Worm (Caenorhabditis elegans) whole organism, midembryonic: ENCODE results near the gene sre-11.

ENCODE experiments used
- T22C8.4 ChIP-seq: fragments of 200-800 bp; sonication (Bioruptor generic); IDR thresholded peaks from 2 replicates; pipeline ENCODE4 v1.3.6; 2022; ENCODE audit warnings: missing genetic modification characterization, missing compliant biosample characterization
- cog-1 ChIP-seq: sonication (generic microtip); optimal IDR thresholded peaks from 2 replicates; lab custom pipeline; 2016; ENCODE audit warnings: missing genetic modification characterization, missing compliant biosample characterization
- flt-1 ChIP-seq: fragments of 200-800 bp; sonication (Bioruptor generic); IDR thresholded peaks from 2 replicates; pipeline ENCODE4 v1.3.6; 2022; ENCODE audit warnings: missing genetic modification characterization, missing compliant biosample characterization
- klf-2 ChIP-seq: fragments of 200-800 bp; sonication (Bioruptor generic); conservative IDR thresholded peaks from 2 replicates; pipeline ENCODE4 v1.3.6; 2022; ENCODE audit warnings: missing genetic modification reagents, missing genetic modification characterization, missing compliant biosample characterization
- med-1 ChIP-seq: sonication (generic microtip); optimal IDR thresholded peaks from 2 replicates; lab custom pipeline; 2017; ENCODE audit warnings: missing genetic modification characterization, mild to moderate bottlenecking, missing compliant biosample characterization, antibody characterized with exemption, missing genetic modification reagents; ENCODE audit not compliant: insufficient read depth
- ref-1 ChIP-seq: fragments of 200-800 bp; sonication (Bioruptor generic); conservative IDR thresholded peaks from 2 replicates; pipeline ENCODE4 v1.3.6; 2022; ENCODE audit warnings: missing genetic modification reagents, missing genetic modification characterization, missing compliant biosample characterization
- tab-1 ChIP-seq: fragments of 200-800 bp; sonication (Bioruptor generic); IDR thresholded peaks from 2 replicates; pipeline ENCODE4 v1.3.6; 2022; ENCODE audit warnings: missing genetic modification characterization, missing compliant biosample characterization
- ztf-23 ChIP-seq: fragments of 200-800 bp; sonication (Bioruptor generic); IDR thresholded peaks from 2 replicates; pipeline ENCODE4 v1.3.6; 2022; ENCODE audit warnings: missing genetic modification reagents, missing genetic modification characterization, missing compliant biosample characterization
- ztf-29 ChIP-seq: fragments of 200-800 bp; sonication (Bioruptor generic); IDR thresholded peaks from 2 replicates; pipeline ENCODE4 v1.3.6; 2022; ENCODE audit warnings: missing genetic modification reagents, missing genetic modification characterization, missing compliant biosample characterization

DNA sequence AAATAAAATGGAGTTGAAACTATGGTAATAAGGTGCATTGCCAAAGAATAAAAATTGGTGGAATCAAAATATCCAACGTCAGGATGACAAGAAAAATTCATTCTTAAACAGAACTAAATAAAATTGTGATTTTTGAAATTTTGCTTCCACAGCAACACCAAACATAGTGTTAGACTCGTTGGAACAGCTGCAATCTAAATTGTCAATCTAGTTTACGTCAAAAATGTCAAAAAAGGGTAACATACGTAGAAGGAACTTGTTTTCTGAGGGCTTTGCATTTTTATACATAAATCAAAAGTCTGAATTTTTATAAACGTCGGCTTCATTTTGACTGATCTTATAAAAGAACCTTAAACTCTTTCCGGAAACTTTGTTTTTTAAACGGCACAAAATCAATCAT is 30.2 kb downstream of the sre-11 start, which contains the start of gene srh-200:
- TF ChIP-seq tab-1, result no peak
- no peak for TF ChIP-seq T22C8.4 (GFP tag; lab: Robert Waterston, UW)
- no peak for TF ChIP-seq ref-1
- no peak for TF ChIP-seq cog-1
- TF ChIP-seq flt-1 (GFP tag; lab: Robert Waterston, UW), result no peak
- TF ChIP-seq klf-2 (GFP tag; lab: Robert Waterston, UW), result no peak
- no peak for TF ChIP-seq ztf-23 (GFP tag; lab: Robert Waterston, UW)
- TF ChIP-seq med-1, result no peak
- TF ChIP-seq ztf-29, result no peak
